Fruit fly (Drosophila melanogaster): ENCODE results near the gene caz.

DNA sequence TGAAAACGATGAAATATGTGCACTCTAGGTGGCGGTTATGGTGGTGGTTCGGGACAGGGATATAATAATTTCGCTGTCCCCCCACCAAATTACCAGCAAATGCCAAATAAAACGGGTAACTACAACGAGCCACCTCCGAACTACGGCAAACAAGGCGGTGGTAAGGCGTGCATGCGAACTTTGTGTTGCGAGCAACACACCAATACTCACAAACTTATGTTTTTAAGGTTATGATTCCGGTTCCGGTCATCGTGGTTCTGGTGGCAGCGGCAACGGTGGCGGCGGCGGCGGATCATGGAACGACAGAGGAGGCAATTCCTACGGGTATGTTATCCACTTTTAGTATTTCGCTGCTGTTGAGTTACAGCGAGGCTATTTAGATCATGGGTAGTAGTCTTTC lies 389 bp downstream of the caz start:
- TF ChIP-seq kay (GFP tag; ENCODE audit: borderline replicate concordance) = no peak
- no peak for TF ChIP-seq CG1620 (GFP tag; optimal IDR thresholded peaks at IDR 0.05)
